Fruit fly (Drosophila melanogaster) whole organism, embryonic: ENCODE data around the gene msb1l.

Experiments used
- Adf1 ChIP-seq: fragments of 200-800 bp; sonication (Bioruptor generic); IDR thresholded peaks from 2 replicates; pipeline ENCODE4 v1.3.6; 2022; ENCODE audit warnings: missing biosample characterization, missing genetic modification characterization
- Antp ChIP-seq: fragments of 200-800 bp; sonication (Bioruptor generic); optimal IDR thresholded peaks from 3 replicates; lab custom pipeline; 2016; ENCODE audit warnings: missing biosample characterization, missing genetic modification characterization
- Atf6 ChIP-seq: fragments of 200-800 bp; sonication (Bioruptor generic); IDR thresholded peaks from 2 replicates; pipeline ENCODE4 v1.3.6; 2022; ENCODE audit warnings: missing biosample characterization, missing genetic modification characterization
- B-H2 ChIP-seq: fragments of 200-800 bp; sonication (Bioruptor generic); optimal IDR thresholded peaks from 2 replicates; lab custom pipeline; 2018; ENCODE audit warnings: missing biosample characterization, mild to moderate bottlenecking, missing genetic modification characterization
- BtbVII ChIP-seq: fragments of 200-800 bp; sonication (Bioruptor generic); optimal IDR thresholded peaks from 3 replicates; lab custom pipeline; 2017; ENCODE audit warnings: missing biosample characterization, mild to moderate bottlenecking, missing genetic modification characterization
- C15 ChIP-seq: fragments of 200-800 bp; sonication (Bioruptor generic); IDR thresholded peaks from 3 replicates; pipeline ENCODE4 v1.3.6; 2022; ENCODE audit warnings: missing biosample characterization, missing genetic modification characterization
- CG10267 ChIP-seq: fragments of 200-800 bp; sonication (Bioruptor generic); optimal IDR thresholded peaks from 2 replicates; lab custom pipeline; 2018; ENCODE audit warnings: missing biosample characterization, mild to moderate bottlenecking, missing genetic modification characterization, moderate library complexity
- CG10543 ChIP-seq: fragments of 200-800 bp; sonication (Bioruptor generic); optimal IDR thresholded peaks from 3 replicates; lab custom pipeline; 2017; ENCODE audit warnings: missing biosample characterization, mild to moderate bottlenecking, missing genetic modification characterization, moderate library complexity
- CG13287 ChIP-seq: fragments of 200-800 bp; sonication (Bioruptor generic); IDR thresholded peaks from 2 replicates; pipeline ENCODE4 v1.3.6; 2022; ENCODE audit warnings: missing biosample characterization, missing genetic modification characterization; ENCODE audit not compliant: partially characterized antibody
- CG14441 ChIP-seq: fragments of 200-800 bp; sonication (Bioruptor generic); IDR thresholded peaks from 2 replicates; pipeline ENCODE4 v1.3.6; 2022; ENCODE audit warnings: missing biosample characterization, missing genetic modification characterization
- CG2199 ChIP-seq: fragments of 200-800 bp; sonication (Bioruptor generic); IDR thresholded peaks from 3 replicates; pipeline ENCODE4 v1.3.6; 2022; ENCODE audit warnings: missing biosample characterization, missing genetic modification characterization
- CG2875 ChIP-seq: fragments of 200-800 bp; sonication (Bioruptor generic); optimal IDR thresholded peaks from 2 replicates; lab custom pipeline; 2017; ENCODE audit warnings: missing biosample characterization, mild to moderate bottlenecking, missing genetic modification characterization, missing genetic modification reagents
- CG34422 ChIP-seq: fragments of 200-800 bp; sonication (Bioruptor generic); IDR thresholded peaks from 3 replicates; pipeline ENCODE4 v1.3.6; 2022; ENCODE audit warnings: missing biosample characterization, missing genetic modification characterization
- CG3726 ChIP-seq: fragments of 200-800 bp; sonication (Bioruptor generic); IDR thresholded peaks from 3 replicates; pipeline ENCODE4, ENCODE4 v1.3.6; 2022; ENCODE audit warnings: missing biosample characterization, missing genetic modification characterization
- CG42726 ChIP-seq: fragments of 200-800 bp; sonication (Bioruptor generic); IDR thresholded peaks from 2 replicates; pipeline ENCODE4 v1.3.6; 2022; ENCODE audit warnings: missing biosample characterization, missing genetic modification characterization; ENCODE audit not compliant: partially characterized antibody
- CG4360 ChIP-seq: fragments of 200-800 bp; sonication (Bioruptor generic); IDR thresholded peaks from 2 replicates; pipeline ENCODE4 v1.3.6; 2022; ENCODE audit warnings: missing biosample characterization, missing genetic modification characterization
- CG9609 ChIP-seq: fragments of 200-800 bp; sonication (Bioruptor generic); optimal IDR thresholded peaks from 3 replicates; lab custom pipeline; 2016; ENCODE audit warnings: missing biosample characterization, missing genetic modification characterization
- Dbx ChIP-seq: fragments of 200-800 bp; sonication (Bioruptor generic); IDR thresholded peaks from 3 replicates; pipeline ENCODE4 v1.3.6; 2022; ENCODE audit warnings: missing biosample characterization, missing genetic modification characterization
- E2f2 ChIP-seq: fragments of 200-800 bp; sonication (Bioruptor generic); IDR thresholded peaks from 2 replicates; pipeline ENCODE4 v1.3.6; 2022; ENCODE audit warnings: missing biosample characterization, missing genetic modification characterization
- Nf-YB ChIP-seq: fragments of 200-800 bp; sonication (Bioruptor generic); optimal IDR thresholded peaks from 3 replicates; lab custom pipeline; 2019; ENCODE audit warnings: missing biosample characterization, mild to moderate bottlenecking, missing genetic modification characterization, moderate library complexity
- Pdp1 ChIP-seq, 2 experiments: fragments of 200-800 bp; sonication (Bioruptor generic); optimal IDR thresholded peaks; 3 replicates each; lab custom pipeline; 2016; ENCODE audit warnings: missing biosample characterization in 2 of 2, missing genetic modification characterization in 2 of 2, mild to moderate bottlenecking in 1 of 2, moderate library complexity in 1 of 2
- Rx ChIP-seq: fragments of 200-800 bp; sonication (Bioruptor generic); IDR thresholded peaks from 2 replicates; pipeline ENCODE4 v1.3.6; 2022; ENCODE audit warnings: missing biosample characterization, missing genetic modification characterization
- Side ChIP-seq: fragments of 200-800 bp; sonication (Bioruptor generic); optimal IDR thresholded peaks from 2 replicates; lab custom pipeline; 2016; ENCODE audit warnings: missing biosample characterization, missing genetic modification characterization
- Stat92E ChIP-seq, 3 experiments: fragments of >200 bp in 2 of 3; fragments of 200-800 bp in 1 of 3; sonication (Bioruptor generic) in 1 of 3; optimal IDR thresholded peaks; 2 replicates each; lab custom pipeline; 2017 to 2019; ENCODE audit warnings: missing biosample characterization in 3 of 3, missing genetic modification characterization in 3 of 3, mild to moderate bottlenecking in 1 of 3, moderate library complexity in 1 of 3
- Xrp1 ChIP-seq: fragments of 200-800 bp; sonication (Bioruptor generic); IDR thresholded peaks from 2 replicates; pipeline ENCODE4 v1.3.6; 2022; ENCODE audit warnings: missing biosample characterization, missing genetic modification characterization
- abd-A ChIP-seq: fragments of 200-800 bp; sonication (Bioruptor generic); optimal IDR thresholded peaks from 3 replicates; lab custom pipeline; 2019; ENCODE audit warnings: missing biosample characterization, mild to moderate bottlenecking, missing genetic modification characterization, moderate library complexity
- bbx ChIP-seq: fragments of 200-800 bp; sonication (Bioruptor generic); IDR thresholded peaks from 2 replicates; pipeline ENCODE4 v1.3.6; 2022; ENCODE audit warnings: missing biosample characterization, missing genetic modification characterization; ENCODE audit not compliant: partially characterized antibody
- caup ChIP-seq: fragments of 200-800 bp; sonication (Bioruptor generic); optimal IDR thresholded peaks from 3 replicates; lab custom pipeline; 2017; ENCODE audit warnings: missing biosample characterization, mild to moderate bottlenecking, missing genetic modification characterization, moderate library complexity; ENCODE audit not compliant: severe bottlenecking
- chinmo ChIP-seq: fragments of 200-800 bp; sonication (Bioruptor generic); IDR thresholded peaks from 4 replicates; pipeline ENCODE4 v1.3.6; 2022; ENCODE audit warnings: missing biosample characterization, missing genetic modification characterization; ENCODE audit not compliant: partially characterized antibody
- chn ChIP-seq: fragments of 200-800 bp; sonication (Bioruptor generic); optimal IDR thresholded peaks from 2 replicates; lab custom pipeline; 2016; ENCODE audit warnings: missing biosample characterization, missing genetic modification characterization
- ci ChIP-seq: fragments of 200-800 bp; sonication (Bioruptor generic); IDR thresholded peaks from 3 replicates; pipeline ENCODE4 v1.3.6; 2022; ENCODE audit warnings: missing biosample characterization, missing genetic modification characterization
- dysf ChIP-seq: fragments of 200-800 bp; sonication (Bioruptor generic); IDR thresholded peaks from 3 replicates; pipeline ENCODE4 v1.3.6; 2022; ENCODE audit warnings: missing biosample characterization, missing genetic modification characterization
- fd3F ChIP-seq: fragments of 200-800 bp; sonication (Bioruptor generic); optimal IDR thresholded peaks from 2 replicates; lab custom pipeline; 2018; ENCODE audit warnings: missing biosample characterization, mild to moderate bottlenecking, missing genetic modification characterization, moderate library complexity
- kni ChIP-seq: fragments of 200-800 bp; sonication (Bioruptor generic); optimal IDR thresholded peaks from 3 replicates; lab custom pipeline; 2017; ENCODE audit warnings: mild to moderate bottlenecking, missing biosample characterization, missing genetic modification reagents, missing genetic modification characterization
- lab ChIP-seq: fragments of 200-800 bp; sonication (Bioruptor generic); optimal IDR thresholded peaks from 3 replicates; lab custom pipeline; 2017; ENCODE audit warnings: missing biosample characterization, missing genetic modification characterization, mild to moderate bottlenecking, moderate library complexity, missing genetic modification reagents
- lbe ChIP-seq: fragments of 200-800 bp; sonication (Bioruptor generic); optimal IDR thresholded peaks from 2 replicates; lab custom pipeline; 2016; ENCODE audit warnings: missing biosample characterization, mild to moderate bottlenecking, missing genetic modification characterization
- odd ChIP-seq: fragments of 200-800 bp; sonication (Bioruptor generic); optimal IDR thresholded peaks from 2 replicates; lab custom pipeline; 2017; ENCODE audit warnings: missing biosample characterization, mild to moderate bottlenecking, missing genetic modification characterization
- otp ChIP-seq: fragments of 200-800 bp; sonication (Bioruptor generic); IDR thresholded peaks from 3 replicates; pipeline ENCODE4, ENCODE4 v1.3.6; 2022; ENCODE audit warnings: missing biosample characterization, missing genetic modification characterization
- pho ChIP-seq: fragments of 200-800 bp; sonication (Bioruptor generic); optimal IDR thresholded peaks from 2 replicates; lab custom pipeline; 2016; ENCODE audit warnings: missing biosample characterization, missing genetic modification characterization
- pnt ChIP-seq: fragments of 200-800 bp; sonication (Bioruptor generic); optimal IDR thresholded peaks from 3 replicates; lab custom pipeline; 2016; ENCODE audit warnings: missing biosample characterization, missing genetic modification characterization
- psq ChIP-seq: fragments of 200-800 bp; sonication (Bioruptor generic); optimal IDR thresholded peaks from 2 replicates; lab custom pipeline; 2017; ENCODE audit warnings: missing biosample characterization, missing genetic modification characterization
- pzg ChIP-seq: fragments of 200-800 bp; sonication (Bioruptor generic); optimal IDR thresholded peaks from 3 replicates; lab custom pipeline; 2018; ENCODE audit warnings: missing biosample characterization, mild to moderate bottlenecking, missing genetic modification characterization, moderate library complexity
- rib ChIP-seq: fragments of 200-800 bp; sonication (Bioruptor generic); IDR thresholded peaks from 2 replicates; pipeline ENCODE4 v1.3.6; 2022; ENCODE audit warnings: missing biosample characterization, missing genetic modification characterization
- sim ChIP-seq: fragments of 200-800 bp; sonication (Bioruptor generic); IDR thresholded peaks from 2 replicates; pipeline ENCODE4 v1.3.6; 2022; ENCODE audit warnings: missing biosample characterization, missing genetic modification characterization
- so ChIP-seq: fragments of 200-800 bp; sonication (Bioruptor generic); IDR thresholded peaks from 3 replicates; pipeline ENCODE4 v1.3.6; 2022; ENCODE audit warnings: missing biosample characterization, missing genetic modification characterization
- sqz ChIP-seq: fragments of 200-800 bp; sonication (Bioruptor generic); optimal IDR thresholded peaks from 3 replicates; lab custom pipeline; 2018; ENCODE audit warnings: missing biosample characterization, mild to moderate bottlenecking, missing genetic modification characterization
- sug ChIP-seq: fragments of 200-800 bp; optimal IDR thresholded peaks from 2 replicates; lab custom pipeline; 2019; ENCODE audit warnings: missing biosample characterization, mild to moderate bottlenecking, missing genetic modification characterization, moderate library complexity
- vvl ChIP-seq: fragments of 200-800 bp; sonication (Bioruptor generic); IDR thresholded peaks from 2 replicates; pipeline ENCODE4 v1.3.6; 2022; ENCODE audit warnings: missing biosample characterization, missing genetic modification characterization
- wek ChIP-seq: fragments of 200-800 bp; sonication (Bioruptor generic); optimal IDR thresholded peaks from 3 replicates; lab custom pipeline; 2018; ENCODE audit warnings: missing biosample characterization, mild to moderate bottlenecking, missing genetic modification characterization, moderate library complexity

Gene msb1l

dm6 chr2L:19549412-19549811, 28.1 kb upstream of the msb1l start (continued):
- TF ChIP-seq CG10543 (GFP tag; lab: Kevin White, UChicago): peak; percentile 88
- TF ChIP-seq sqz (GFP tag; lab: Kevin White, UChicago): peak; percentile 93
- 0 out of 2 replicates have a peak, but pooled peaks have one; percentile 37 for TF ChIP-seq CG42726 (GFP tag; lab: Robert Waterston, UW)
- TF ChIP-seq chn (GFP tag; lab: Kevin White, UChicago): no peak
- TF ChIP-seq CG13287: peak; percentile 21; the same call in 1 of the 2 replicates
- peak; percentile 84 for TF ChIP-seq abd-A (tag; lab: Kevin White, UChicago)
- peak in 1 of 2 experiments; percentile 13 for TF ChIP-seq Pdp1 (GFP tag; optimal IDR thresholded peaks at IDR 0.05; lab: Kevin White, UChicago)
- TF ChIP-seq CG34422: peak; percentile 44; the same call in 1 of the 3 replicates
- TF ChIP-seq CG9609 (GFP tag; lab: Kevin White, UChicago): no peak
- 0 out of 3 replicates have a peak, but pooled peaks have one; percentile 36 for TF ChIP-seq C15 (GFP tag; lab: Robert Waterston, UW)
- peak; percentile 8; the same call in 1 of the 2 replicates for TF ChIP-seq E2f2
- peak; percentile 50; the same call in 1 of the 3 replicates for TF ChIP-seq so
- peak; percentile 23 for TF ChIP-seq odd
- peak in 1 of 3 experiments; percentile 41 for TF ChIP-seq Stat92E (GFP tag; optimal IDR thresholded peaks at IDR 0.05; lab: Kevin White, UChicago)
- TF ChIP-seq CG2875 (GFP tag; lab: Kevin White, UChicago): peak; percentile 17
- peak; percentile 55; the same call in 1 of the 3 replicates for TF ChIP-seq otp (GFP tag; lab: Robert Waterston, UW)
- TF ChIP-seq pzg: no peak
- no peak for TF ChIP-seq wek (GFP tag; lab: Kevin White, UChicago)
- TF ChIP-seq lab (GFP tag; lab: Kevin White, UChicago): no peak
- no peak for TF ChIP-seq psq (GFP tag; lab: Kevin White, UChicago)
- no peak for TF ChIP-seq sim (GFP tag; lab: Robert Waterston, UW)
- peak; percentile 69; the same call in 1 of the 2 replicates for TF ChIP-seq vvl
- no peak for TF ChIP-seq Rx (GFP tag; lab: Robert Waterston, UW)
- TF ChIP-seq Side (GFP tag; lab: Kevin White, UChicago): peak; percentile 31
- TF ChIP-seq CG2199 (GFP tag; lab: Robert Waterston, UW): peak; percentile 61; the same call in 1 of the 3 replicates
- peak; percentile 42; the same call in 1 of the 2 replicates for TF ChIP-seq Atf6 (GFP tag; lab: Robert Waterston, UW)
- TF ChIP-seq chinmo (GFP tag; lab: Robert Waterston, UW): peak; percentile 88; the same call in 2 of the 4 replicates
- 0 out of 2 replicates have a peak, but pooled peaks have one; percentile 6 for TF ChIP-seq CG14441
- no peak for TF ChIP-seq fd3F (GFP tag; lab: Kevin White, UChicago)
- TF ChIP-seq rib (GFP tag; lab: Robert Waterston, UW): 0 out of 2 replicates have a peak, but pooled peaks have one; percentile 18
- no peak for TF ChIP-seq CG10267 (tag; lab: Kevin White, UChicago)
- peak; percentile 49 for TF ChIP-seq Nf-YB (GFP tag; lab: Kevin White, UChicago)
- peak; percentile 56 for TF ChIP-seq BtbVII (GFP tag; lab: Kevin White, UChicago)
- peak; percentile 88 for TF ChIP-seq kni (GFP tag; lab: Kevin White, UChicago)
- TF ChIP-seq Adf1 (GFP tag; lab: Robert Waterston, UW): peak; percentile 44; the same call in 1 of the 2 replicates
- no peak for TF ChIP-seq pnt (GFP tag; lab: Kevin White, UChicago)
- TF ChIP-seq pho (GFP tag; lab: Kevin White, UChicago): peak; percentile 10
- no peak for TF ChIP-seq CG3726 (GFP tag; lab: Robert Waterston, UW)
- peak; percentile 47 for TF ChIP-seq caup
- 0 out of 2 replicates have a peak, but pooled peaks have one; percentile 7 for TF ChIP-seq Xrp1
- peak; percentile 46; the same call in 1 of the 3 replicates for TF ChIP-seq Dbx
- TF ChIP-seq dysf (GFP tag; lab: Robert Waterston, UW): 0 out of 3 replicates have a peak, but pooled peaks have one; percentile 23
- no peak for TF ChIP-seq Antp
- peak; percentile 72 for TF ChIP-seq sug
- TF ChIP-seq ci (GFP tag; lab: Robert Waterston, UW): 0 out of 3 replicates have a peak, but pooled peaks have one; percentile 24
- TF ChIP-seq bbx: 0 out of 2 replicates have a peak, but pooled peaks have one; percentile 40
- peak; percentile 47 for TF ChIP-seq CG4360 (GFP tag; lab: Robert Waterston, UW)
- TF ChIP-seq lbe: no peak
- TF ChIP-seq B-H2 (GFP tag; lab: Kevin White, UChicago): peak; percentile 1
